Fruit fly (Drosophila melanogaster): ENCODE data around the gene IP3K2.
A peak's percentile ranks its signal among the peaks of the same experiment; 100 is the strongest.

The IP3K2 gene

dm6 chrX:13277580-13278467 lies 25.6 kb upstream of the IP3K2 start (continued):
- TF ChIP-seq CG10462 (GFP tag; optimal IDR thresholded peaks at IDR 0.05), result no peak

dm6 chrX:13278468-13278982 lies 24.9 kb upstream of the IP3K2 start:
- TF ChIP-seq luna (GFP tag; optimal IDR thresholded peaks at IDR 0.05) (no peak), CrebB (tag; optimal IDR thresholded peaks at IDR 0.05) (no peak), sqz (GFP tag; optimal IDR thresholded peaks at IDR 0.05) (peak; percentile 71), dmrt11E (tag; optimal IDR thresholded peaks at IDR 0.05) (no peak), MBD-R2 (GFP tag; IDR thresholded peaks at IDR 0.05) (no peak), exex (tag; optimal IDR thresholded peaks at IDR 0.05) (peak; percentile 2), onecut (GFP tag; IDR thresholded peaks at IDR 0.05) (no peak), Xrp1 (GFP tag; IDR thresholded peaks at IDR 0.05) (no peak), Nf-YC (tag; optimal IDR thresholded peaks at IDR 0.05) (no peak), CG31388 (GFP tag; optimal IDR thresholded peaks at IDR 0.05) (no peak), pan (optimal IDR thresholded peaks at IDR 0.05) (no peak), pan (GFP tag; optimal IDR thresholded peaks at IDR 0.05 in 1 of 2, IDR thresholded peaks at IDR 0.05 in 1 of 2) (no peak), ranshi (GFP tag; IDR thresholded peaks at IDR 0.05) (no peak), chn (GFP tag; optimal IDR thresholded peaks at IDR 0.05) (no peak), CG6765 (GFP tag; optimal IDR thresholded peaks at IDR 0.05) (peak; percentile 23), btn (GFP tag; optimal IDR thresholded peaks at IDR 0.05) (no peak), CG15601 (tag; optimal IDR thresholded peaks at IDR 0.05) (peak; percentile 99), CG2875 (GFP tag; optimal IDR thresholded peaks at IDR 0.05) (no peak), Scr (GFP tag; IDR thresholded peaks at IDR 0.05; ENCODE audit: partially characterized antibody) (no peak), CG31365 (tag; optimal IDR thresholded peaks at IDR 0.05) (no peak), E2f2 (GFP tag; IDR thresholded peaks at IDR 0.05) (no peak), Dad (GFP tag; optimal IDR thresholded peaks at IDR 0.05) (no peak), Bgb (GFP tag; IDR thresholded peaks at IDR 0.05; ENCODE audit: partially characterized antibody) (peak; percentile 8; the same call in 1 of the 2 replicates), Xbp1 (GFP tag; optimal IDR thresholded peaks at IDR 0.05) (no peak), CG6689 (GFP tag; IDR thresholded peaks at IDR 0.05) (no peak), ATbp (GFP tag; optimal IDR thresholded peaks at IDR 0.05) (no peak), cwo (GFP tag; optimal IDR thresholded peaks at IDR 0.05) (peak; percentile 70), psq (GFP tag; optimal IDR thresholded peaks at IDR 0.05) (no peak), ken (GFP tag; IDR thresholded peaks at IDR 0.05) (no peak), CG5245 (GFP tag; optimal IDR thresholded peaks at IDR 0.05) (no peak), GATAe (GFP tag; conservative IDR thresholded peaks at IDR 0.05) (no peak), danr (GFP tag; IDR thresholded peaks at IDR 0.05) (no peak), Sin3A (optimal IDR thresholded peaks at IDR 0.05) (no peak), CG11696 (GFP tag; IDR thresholded peaks at IDR 0.05) (peak; percentile 39), ham (GFP tag; IDR thresholded peaks at IDR 0.05) (no peak), HLH4C (GFP tag; IDR thresholded peaks at IDR 0.05; ENCODE audit: partially characterized antibody) (0 out of 3 replicates have a peak, but pooled peaks have one; percentile 7), ewg (GFP tag; optimal IDR thresholded peaks at IDR 0.05) (peak; percentile 60), CG8359 (GFP tag; optimal IDR thresholded peaks at IDR 0.05; ENCODE audit: borderline replicate concordance) (no peak), CG11398 (GFP tag; optimal IDR thresholded peaks at IDR 0.05) (no peak), sim (GFP tag; IDR thresholded peaks at IDR 0.05) (no peak), ci (GFP tag; IDR thresholded peaks at IDR 0.05) (no peak), CG4360 (GFP tag; IDR thresholded peaks at IDR 0.05) (no peak), CG6813 (GFP tag; optimal IDR thresholded peaks at IDR 0.05) (no peak), Trl (optimal IDR thresholded peaks at IDR 0.05) (peak; percentile 76 to 86), Trl (GFP tag; optimal IDR thresholded peaks at IDR 0.05) (no peak), tio (GFP tag; optimal IDR thresholded peaks at IDR 0.05) (no peak), dm (GFP tag; optimal IDR thresholded peaks at IDR 0.05) (no peak)

Measured in whole organism, embryonic.